Worm (Caenorhabditis elegans) whole organism, L1 larva: ENCODE measurements around the gene div-1.

Source experiments
- F16B12.6 ChIP-seq: fragments of 150-350 bp; optimal IDR thresholded peaks from 2 replicates; lab custom pipeline; 2014; ENCODE audit warnings: missing biosample characterization, missing genetic modification characterization
- Y116A8C.19 ChIP-seq: sonication (generic microtip); optimal IDR thresholded peaks from 2 replicates; lab custom pipeline; 2016; ENCODE audit warnings: missing compliant biosample characterization, missing genetic modification characterization, borderline replicate concordance
- aha-1 ChIP-seq: fragments of 150-350 bp; optimal IDR thresholded peaks from 2 replicates; lab custom pipeline; 2014; ENCODE audit warnings: missing biosample characterization, missing genetic modification characterization
- alr-1 ChIP-seq: fragments of 200-800 bp; sonication (Bioruptor generic); optimal IDR thresholded peaks from 2 replicates; lab custom pipeline; 2018; ENCODE audit warnings: borderline replicate concordance, mild to moderate bottlenecking, missing genetic modification characterization, missing compliant biosample characterization
- aly-2 ChIP-seq: fragments of 150-350 bp; optimal IDR thresholded peaks from 2 replicates; lab custom pipeline; 2014; ENCODE audit warnings: missing biosample characterization, missing genetic modification characterization
- blmp-1 ChIP-seq: fragments of 150-350 bp; optimal IDR thresholded peaks from 2 replicates; lab custom pipeline; 2014; ENCODE audit warnings: missing biosample characterization, missing genetic modification characterization
- ceh-63 ChIP-seq: fragments of 200-800 bp; sonication (Bioruptor generic); optimal IDR thresholded peaks from 2 replicates; lab custom pipeline; 2018; ENCODE audit warnings: mild to moderate bottlenecking, missing genetic modification characterization, missing compliant biosample characterization
- ceh-90 ChIP-seq: sonication (generic microtip); optimal IDR thresholded peaks from 2 replicates; lab custom pipeline; 2016; ENCODE audit warnings: missing genetic modification characterization, missing compliant biosample characterization
- ces-1 ChIP-seq: fragments of 150-350 bp; optimal IDR thresholded peaks from 2 replicates; lab custom pipeline; 2014; ENCODE audit warnings: missing biosample characterization, missing genetic modification reagents, missing genetic modification characterization
- dpl-1 ChIP-seq, 3 experiments: fragments of 150-350 bp in 2 of 3; sonication (generic microtip) in 1 of 3; optimal IDR thresholded peaks; 2 replicates each; lab custom pipeline; 2014 to 2017; ENCODE audit warnings: missing biosample characterization in 3 of 3, missing genetic modification characterization in 3 of 3, missing genetic modification reagents in 3 of 3
- egl-27 ChIP-seq, 2 experiments: fragments of 150-350 bp in 1 of 2; sonication (generic microtip); optimal IDR thresholded peaks; 3 replicates each; lab custom pipeline; 2017 to 2018; ENCODE audit warnings: missing biosample characterization in 2 of 2, missing genetic modification characterization in 2 of 2, missing genetic modification reagents in 2 of 2
- elt-3 ChIP-seq, 6 experiments: fragments of 150-350 bp in 1 of 6; sonication (generic microtip); optimal IDR thresholded peaks; 2 replicates each; lab custom pipeline; 2017 to 2018; ENCODE audit warnings: missing biosample characterization in 6 of 6, missing genetic modification characterization in 6 of 6, inconsistent platforms in 1 of 6
- fkh-10 ChIP-seq: sonication (generic microtip); optimal IDR thresholded peaks from 2 replicates; lab custom pipeline; 2017; ENCODE audit warnings: missing biosample characterization, missing genetic modification reagents, missing genetic modification characterization
- fkh-4 ChIP-seq: sonication (generic microtip); optimal IDR thresholded peaks from 2 replicates; lab custom pipeline; 2016; ENCODE audit warnings: missing compliant biosample characterization, missing genetic modification characterization, borderline replicate concordance
- fkh-8 ChIP-seq: sonication (generic microtip); optimal IDR thresholded peaks from 2 replicates; lab custom pipeline; 2016; ENCODE audit warnings: mild to moderate bottlenecking, missing genetic modification characterization, missing compliant biosample characterization
- fos-1 ChIP-seq: fragments of 150-350 bp; optimal IDR thresholded peaks from 2 replicates; lab custom pipeline; 2014; ENCODE audit warnings: missing biosample characterization, missing genetic modification characterization
- grh-1 ChIP-seq: fragments of 200-800 bp; sonication (Bioruptor generic); IDR thresholded peaks from 2 replicates; pipeline ENCODE4 v1.3.6; 2022; ENCODE audit warnings: missing genetic modification reagents, missing genetic modification characterization, missing compliant biosample characterization
- hpl-2 ChIP-seq: fragments of 150-350 bp; optimal IDR thresholded peaks from 2 replicates; lab custom pipeline; 2014; ENCODE audit warnings: missing biosample characterization, missing genetic modification reagents, missing genetic modification characterization
- irx-1 ChIP-seq: sonication (generic microtip); optimal IDR thresholded peaks from 2 replicates; lab custom pipeline; 2016; ENCODE audit warnings: missing genetic modification characterization, missing compliant biosample characterization
- jun-1 ChIP-seq: fragments of 150-350 bp; optimal IDR thresholded peaks from 2 replicates; lab custom pipeline; 2014; ENCODE audit warnings: missing biosample characterization, missing genetic modification reagents, missing genetic modification characterization
- lin-14 ChIP-seq: fragments of 200-800 bp; sonication (Bioruptor generic); optimal IDR thresholded peaks from 2 replicates; lab custom pipeline; 2018; ENCODE audit warnings: mild to moderate bottlenecking, missing genetic modification characterization, moderate library complexity, missing compliant biosample characterization
- lir-3 ChIP-seq: sonication (generic microtip); optimal IDR thresholded peaks from 2 replicates; lab custom pipeline; 2016; ENCODE audit warnings: mild to moderate bottlenecking, missing genetic modification characterization, moderate library complexity, missing compliant biosample characterization; ENCODE audit not compliant: poor library complexity
- mdl-1 ChIP-seq, 2 experiments: fragments of 150-350 bp; optimal IDR thresholded peaks; 2 replicates each; lab custom pipeline; 2014 to 2017; ENCODE audit warnings: missing biosample characterization in 2 of 2, missing genetic modification characterization in 2 of 2, inconsistent platforms in 1 of 2
- mef-2 ChIP-seq: fragments of 150-350 bp; optimal IDR thresholded peaks from 2 replicates; lab custom pipeline; 2014; ENCODE audit warnings: missing biosample characterization, missing genetic modification characterization
- nhr-12 ChIP-seq: sonication (generic microtip); optimal IDR thresholded peaks from 2 replicates; lab custom pipeline; 2017; ENCODE audit warnings: missing biosample characterization, missing genetic modification characterization
- nhr-237 ChIP-seq: fragments of 150-350 bp; optimal IDR thresholded peaks from 2 replicates; lab custom pipeline; 2014; ENCODE audit warnings: missing biosample characterization, missing genetic modification characterization
- nhr-28 ChIP-seq: fragments of 150-350 bp; optimal IDR thresholded peaks from 2 replicates; lab custom pipeline; 2014; ENCODE audit warnings: missing biosample characterization, missing genetic modification characterization
- nhr-47 ChIP-seq: sonication (generic microtip); optimal IDR thresholded peaks from 2 replicates; lab custom pipeline; 2016; ENCODE audit warnings: mild to moderate bottlenecking, missing genetic modification characterization, moderate library complexity, missing compliant biosample characterization
- nhr-77 ChIP-seq: fragments of 150-350 bp; optimal IDR thresholded peaks from 2 replicates; lab custom pipeline; 2014; ENCODE audit warnings: missing biosample characterization, missing genetic modification characterization
- nhr-90 ChIP-seq: sonication (generic microtip); optimal IDR thresholded peaks from 2 replicates; lab custom pipeline; 2016; ENCODE audit warnings: mild to moderate bottlenecking, missing genetic modification characterization, missing compliant biosample characterization; ENCODE audit not compliant: poor library complexity
- pax-3 ChIP-seq: fragments of 200-800 bp; sonication (Bioruptor generic); optimal IDR thresholded peaks from 2 replicates; lab custom pipeline; 2018; ENCODE audit warnings: mild to moderate bottlenecking, missing genetic modification characterization, moderate library complexity, missing compliant biosample characterization
- rnt-1 ChIP-seq: sonication (generic microtip); optimal IDR thresholded peaks from 2 replicates; lab custom pipeline; 2016; ENCODE audit warnings: mild to moderate bottlenecking, missing genetic modification characterization, moderate library complexity, missing compliant biosample characterization
- sptf-1 ChIP-seq: fragments of 150-350 bp; optimal IDR thresholded peaks from 2 replicates; lab custom pipeline; 2014; ENCODE audit warnings: missing biosample characterization, missing genetic modification characterization
- swsn-7 ChIP-seq: sonication (generic microtip); optimal IDR thresholded peaks from 2 replicates; lab custom pipeline; 2016; ENCODE audit warnings: missing genetic modification characterization, missing compliant biosample characterization
- tbx-2 ChIP-seq: sonication (generic microtip); optimal IDR thresholded peaks from 2 replicates; lab custom pipeline; 2016; ENCODE audit warnings: missing genetic modification characterization, missing compliant biosample characterization
- tlp-1 ChIP-seq: fragments of 150-350 bp; optimal IDR thresholded peaks from 2 replicates; lab custom pipeline; 2014; ENCODE audit warnings: missing biosample characterization, missing genetic modification characterization
- unc-130 ChIP-seq: fragments of 150-350 bp; optimal IDR thresholded peaks from 2 replicates; lab custom pipeline; 2017; ENCODE audit warnings: missing biosample characterization, missing genetic modification characterization, inconsistent platforms
- unc-30 ChIP-seq: sonication (generic microtip); optimal IDR thresholded peaks from 2 replicates; lab custom pipeline; 2017; ENCODE audit warnings: missing biosample characterization, missing genetic modification characterization
- unc-98 ChIP-seq: fragments of 200-800 bp; sonication (Bioruptor generic); IDR thresholded peaks from 2 replicates; pipeline ENCODE4 v1.3.6; 2022; ENCODE audit warnings: missing genetic modification characterization, missing compliant biosample characterization
- vab-15 ChIP-seq: sonication (generic microtip); optimal IDR thresholded peaks from 2 replicates; lab custom pipeline; 2017; ENCODE audit warnings: missing genotype, mild to moderate bottlenecking, missing genetic modification characterization, missing compliant biosample characterization
- zag-1 ChIP-seq: fragments of 150-350 bp; optimal IDR thresholded peaks from 2 replicates; lab custom pipeline; 2014; ENCODE audit warnings: missing biosample characterization, missing genetic modification characterization
- ztf-11 ChIP-seq, 2 experiments: sonication (generic microtip); optimal IDR thresholded peaks; 2 replicates each; lab custom pipeline; 2016 to 2017; ENCODE audit warnings: missing genetic modification characterization in 2 of 2, missing biosample characterization in 1 of 2, missing compliant biosample characterization in 1 of 2

Gene div-1

DNA sequence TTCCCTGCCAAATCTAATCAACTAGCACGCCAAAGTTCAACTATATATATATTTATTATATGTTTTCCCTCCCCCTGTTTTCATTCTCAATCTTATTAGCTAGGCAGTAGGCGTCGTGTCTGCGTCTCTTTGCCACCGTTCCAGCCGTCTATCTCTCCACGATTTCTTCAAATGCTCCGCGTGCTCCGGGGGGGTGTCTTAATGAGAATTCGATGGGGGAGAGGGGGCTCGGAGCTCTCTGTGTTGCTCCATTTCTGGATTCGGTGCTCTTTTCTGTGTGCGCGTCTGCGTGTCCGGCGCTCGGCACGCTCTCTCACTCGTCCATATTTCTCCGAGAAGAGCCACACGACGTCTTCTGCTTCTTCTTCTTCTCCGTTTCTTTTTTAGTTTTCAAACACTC, 35.9 kb upstream of the div-1 start (continued):
- no peak for TF ChIP-seq sptf-1
- TF ChIP-seq vab-15 (tag; lab: Kevin White, UChicago): no peak
- no peak for TF ChIP-seq irx-1 (tag; lab: Kevin White, UChicago)
- TF ChIP-seq unc-98 (GFP tag; lab: Robert Waterston, UW): no peak
- TF ChIP-seq aha-1: no peak
- TF ChIP-seq tlp-1 (tag; lab: Kevin White, UChicago): no peak
- TF ChIP-seq ces-1: peak; percentile 24
- TF ChIP-seq fos-1 (tag; lab: Kevin White, UChicago): no peak
- TF ChIP-seq hpl-2 (GFP tag; lab: Kevin White, UChicago): no peak
- peak; percentile 73 for TF ChIP-seq nhr-47 (tag; lab: Kevin White, UChicago)
- TF ChIP-seq blmp-1 (tag; lab: Kevin White, UChicago): no peak
- peak in 1 of 2 experiments; percentile 39 for TF ChIP-seq mdl-1 (tag; optimal IDR thresholded peaks at IDR 0.05; lab: Kevin White, UChicago)
- no peak for TF ChIP-seq nhr-12 (tag; lab: Kevin White, UChicago)
- TF ChIP-seq tbx-2 (tag; lab: Kevin White, UChicago): peak; percentile 68
- no peak for TF ChIP-seq nhr-237
- no peak for TF ChIP-seq jun-1
- no peak for TF ChIP-seq unc-30
- TF ChIP-seq mef-2 (tag; lab: Kevin White, UChicago): peak; percentile 8
- no peak for TF ChIP-seq unc-130 (tag; lab: Kevin White, UChicago)
- peak; percentile 53 for TF ChIP-seq pax-3
- no peak for TF ChIP-seq elt-3 (tag; optimal IDR thresholded peaks at IDR 0.05; lab: Kevin White, UChicago)
- TF ChIP-seq fkh-8: peak; percentile 91
- TF ChIP-seq nhr-28 (tag; lab: Kevin White, UChicago): no peak
- no peak for TF ChIP-seq aly-2
- no peak for TF ChIP-seq nhr-90 (tag; lab: Kevin White, UChicago)
- TF ChIP-seq egl-27 (tag; optimal IDR thresholded peaks at IDR 0.05; lab: Kevin White, UChicago): peak in 1 of 2 experiments; percentile 22
- no peak for TF ChIP-seq ceh-63 (GFP tag; lab: Kevin White, UChicago)
- no peak for TF ChIP-seq fkh-4
- no peak for TF ChIP-seq zag-1 (tag; lab: Kevin White, UChicago)
- TF ChIP-seq fkh-10: peak; percentile 82
- peak; percentile 36 for TF ChIP-seq lir-3
- peak; percentile 98 for TF ChIP-seq lin-14 (GFP tag; lab: Kevin White, UChicago)
- peak in 2 of 3 experiments; percentile 25 to 33 for TF ChIP-seq dpl-1 (GFP tag; optimal IDR thresholded peaks at IDR 0.05; lab: Kevin White, UChicago)
- no peak for TF ChIP-seq grh-1 (GFP tag; lab: Robert Waterston, UW)

DNA sequence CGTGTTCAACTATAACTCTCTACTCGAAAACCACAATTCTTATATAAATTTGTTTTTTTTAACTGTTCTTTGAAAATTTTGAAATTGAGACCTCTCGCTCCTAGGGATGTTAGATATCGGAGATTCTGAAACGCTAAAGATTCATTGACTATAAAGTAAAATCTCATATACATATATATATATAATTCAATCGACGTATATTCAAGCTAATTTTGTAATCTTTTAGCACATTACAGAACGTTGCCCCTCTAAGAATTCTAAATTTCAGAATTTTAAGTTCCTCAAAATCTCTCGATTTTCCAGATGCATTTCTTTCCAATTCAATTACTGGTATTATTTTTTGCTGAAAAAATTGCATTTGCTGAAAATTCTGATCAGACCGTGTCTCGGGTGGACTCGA, 30.5 kb upstream of the div-1 start, which contains the start of gene pad-2:
Gene pad-2, plus strand, starts transcription at position 301 of the 400 bp plus-strand sequence.
- no peak for TF ChIP-seq rnt-1 (tag; lab: Kevin White, UChicago)
- no peak for TF ChIP-seq grh-1 (GFP tag; lab: Robert Waterston, UW)
- no peak for TF ChIP-seq nhr-12 (tag; lab: Kevin White, UChicago)
- TF ChIP-seq swsn-7: no peak
- no peak for TF ChIP-seq ceh-90 (tag; lab: Kevin White, UChicago)
- no peak for TF ChIP-seq F16B12.6
- TF ChIP-seq ztf-11 (tag; optimal IDR thresholded peaks at IDR 0.05; lab: Kevin White, UChicago): no peak
- TF ChIP-seq ceh-63 (GFP tag; lab: Kevin White, UChicago): no peak
- TF ChIP-seq Y116A8C.19 (tag; lab: Kevin White, UChicago): no peak
- no peak for TF ChIP-seq nhr-77
- no peak for TF ChIP-seq alr-1
- TF ChIP-seq, all 84 proteins: peak for 0
